Worm (Caenorhabditis elegans): ENCODE measurements around the gene grl-15.

Gene grl-15

ce11 chrIII:12227935-12228334, 7.9 kb downstream of the grl-15 start:
- no peak for TF ChIP-seq unc-62 (GFP tag; optimal IDR thresholded peaks at IDR 0.05)

ce11 chrIII:12226089-12226682, 9.6 kb downstream of the grl-15 start, which contains the start of the genes Y75B8A.18 and Y75B8A.19:
TSS of gene Y75B8A.18 (minus strand) at chrIII:12226230.
TSS of gene Y75B8A.19 (plus strand) at chrIII:12226632.
- no peak for TF ChIP-seq unc-62 (GFP tag; optimal IDR thresholded peaks at IDR 0.05)

ce11 chrIII:12225234-12225633, 10.6 kb downstream of the grl-15 start, which contains the start of gene gmn-1:
TSS of gene gmn-1 (minus strand) at chrIII:12225331.
- no peak for TF ChIP-seq unc-62 (GFP tag; optimal IDR thresholded peaks at IDR 0.05)

- no peak for TF ChIP-seq unc-62 (GFP tag; optimal IDR thresholded peaks at IDR 0.05)
These were observed 12.6 kb downstream of the grl-15 start for ce11 chrIII:12223208-12223607.

ce11 chrIII:12221452-12221851, 14.4 kb downstream of the grl-15 start:
- no peak for TF ChIP-seq unc-62 (GFP tag; optimal IDR thresholded peaks at IDR 0.05)

ce11 chrIII:12220820-12221219, 15.0 kb downstream of the grl-15 start:
- TF ChIP-seq unc-62 (GFP tag; optimal IDR thresholded peaks at IDR 0.05) = no peak

ce11 chrIII:12218633-12219097, 17.1 kb downstream of the grl-15 start, which contains the start of the genes gex-4 and gphr-1:
TSS of gene gex-4 (minus strand) at chrIII:12218634.
TSS of gene gphr-1 (plus strand) at chrIII:12219047.
- no peak for TF ChIP-seq unc-62 (GFP tag; optimal IDR thresholded peaks at IDR 0.05)

- no peak for TF ChIP-seq unc-62 (GFP tag; optimal IDR thresholded peaks at IDR 0.05)
These were observed 17.7 kb downstream of the grl-15 start for ce11 chrIII:12218078-12218477.

- no peak for TF ChIP-seq unc-62 (GFP tag; optimal IDR thresholded peaks at IDR 0.05)
These were observed 20.2 kb downstream of the grl-15 start, which contains the start of gene Y75B8A.13 for ce11 chrIII:12215596-12215995. TSS of gene Y75B8A.13 (minus strand) at chrIII:12215696.

ce11 chrIII:12207574-12207973, 28.2 kb downstream of the grl-15 start:
- no peak for TF ChIP-seq unc-62 (GFP tag; optimal IDR thresholded peaks at IDR 0.05)

- no peak for TF ChIP-seq unc-62 (GFP tag; optimal IDR thresholded peaks at IDR 0.05)
These were observed 30.5 kb downstream of the grl-15 start for ce11 chrIII:12205271-12205670.

- TF ChIP-seq unc-62 (GFP tag; optimal IDR thresholded peaks at IDR 0.05) = no peak
These were observed 33.4 kb downstream of the grl-15 start, which contains the start of gene osm-12 for ce11 chrIII:12202437-12202836. TSS of gene osm-12 (minus strand) at chrIII:12202537.

ce11 chrIII:12198135-12198534, 37.7 kb downstream of the grl-15 start:
- TF ChIP-seq unc-62 (GFP tag; optimal IDR thresholded peaks at IDR 0.05) = no peak

ce11 chrIII:12195991-12196390, 39.8 kb downstream of the grl-15 start:
- no peak for TF ChIP-seq unc-62 (GFP tag; optimal IDR thresholded peaks at IDR 0.05)

ce11 chrIII:12194190-12194589, 41.6 kb downstream of the grl-15 start, which contains the start of gene Y75B8A.44:
TSS of gene Y75B8A.44 (plus strand) at chrIII:12194490.
- TF ChIP-seq unc-62 (GFP tag; optimal IDR thresholded peaks at IDR 0.05) = no peak

- TF ChIP-seq unc-62 (GFP tag; optimal IDR thresholded peaks at IDR 0.05) = no peak
These were observed 47.6 kb downstream of the grl-15 start for ce11 chrIII:12188236-12188635.

- no peak for TF ChIP-seq unc-62 (GFP tag; optimal IDR thresholded peaks at IDR 0.05)
These were observed 49.7 kb downstream of the grl-15 start, which contains the start of gene lury-1 for ce11 chrIII:12186111-12186510. TSS of gene lury-1 (plus strand) at chrIII:12186411.

Data from whole organism, dauer.